Worm (Caenorhabditis elegans): Measurements from ENCODE around the gene oef-1.
A peak's percentile ranks its signal among the peaks of the same experiment; 100 is the strongest.

Gene oef-1

ce11 chrIV:7507305-7507704 is 40.9 kb upstream of the oef-1 start (continued):
- TF ChIP-seq sox-4 (tag; optimal IDR thresholded peaks at IDR 0.05) (no peak), fkh-10 (GFP tag; optimal IDR thresholded peaks at IDR 0.05) (no peak), dpl-1 (GFP tag; optimal IDR thresholded peaks at IDR 0.05) (peak in 2 of 3 experiments; percentile 51 to 66), lin-14 (GFP tag; optimal IDR thresholded peaks at IDR 0.05) (peak; percentile 67), alr-1 (tag; optimal IDR thresholded peaks at IDR 0.05; ENCODE audit: borderline replicate concordance) (no peak), egl-27 (tag; optimal IDR thresholded peaks at IDR 0.05) (no peak), snpc-4 (tag; optimal IDR thresholded peaks at IDR 0.05) (no peak), efl-1 (optimal IDR thresholded peaks at IDR 0.05) (peak; percentile 11 to 45), efl-1 (GFP tag; optimal IDR thresholded peaks at IDR 0.05 in 1 of 2) (peak; percentile 59 to 97), hlh-4 (tag; optimal IDR thresholded peaks at IDR 0.05) (no peak), jun-1 (tag; optimal IDR thresholded peaks at IDR 0.05) (no peak), unc-130 (tag; optimal IDR thresholded peaks at IDR 0.05) (peak; percentile 73), nhr-90 (tag; optimal IDR thresholded peaks at IDR 0.05; ENCODE audit: poor library complexity) (peak; percentile 67), skn-1 (tag; optimal IDR thresholded peaks at IDR 0.05) (peak; percentile 37), hpl-2 (GFP tag; optimal IDR thresholded peaks at IDR 0.05) (no peak), lin-39 (tag; optimal IDR thresholded peaks at IDR 0.05) (peak; percentile 9), lsy-2 (tag; optimal IDR thresholded peaks at IDR 0.05) (peak; percentile 35 to 59), sptf-1 (tag; optimal IDR thresholded peaks at IDR 0.05) (no peak), nhr-20 (tag; optimal IDR thresholded peaks at IDR 0.05) (peak; percentile 75), nhr-19 (GFP tag; conservative IDR thresholded peaks at IDR 0.05) (peak; percentile 67), irx-1 (tag; optimal IDR thresholded peaks at IDR 0.05) (peak; percentile 17), lin-13 (GFP tag; optimal IDR thresholded peaks at IDR 0.05) (peak; percentile 56), ztf-4 (tag; optimal IDR thresholded peaks at IDR 0.05) (peak; percentile 6), C04F5.9 (tag; optimal IDR thresholded peaks at IDR 0.05) (peak; percentile 2), aly-2 (tag; optimal IDR thresholded peaks at IDR 0.05) (no peak), ama-1 (optimal IDR thresholded peaks at IDR 0.05) (peak; percentile 79), elt-2 (tag; optimal IDR thresholded peaks at IDR 0.05) (peak; percentile 29), ceh-82 (tag; optimal IDR thresholded peaks at IDR 0.05) (peak in 1 of 3 experiments; percentile 21), zag-1 (tag; optimal IDR thresholded peaks at IDR 0.05) (no peak), snu-23 (GFP tag; optimal IDR thresholded peaks at IDR 0.05) (peak; percentile 69), unc-98 (GFP tag; IDR thresholded peaks at IDR 0.05) (no peak), lin-35 (GFP tag; optimal IDR thresholded peaks at IDR 0.05) (peak; percentile 28 to 80), nhr-28 (tag; optimal IDR thresholded peaks at IDR 0.05) (no peak), ceh-88 (GFP tag; IDR thresholded peaks at IDR 0.05) (no peak)

ce11 chrIV:7507841-7508509 is 40.2 kb upstream of the oef-1 start, which contains the start of the genes vdac-1 and R05G6.5:
Gene vdac-1, minus strand, starts transcription at chrIV:7507891.
Gene R05G6.5, plus strand, starts transcription at chrIV:7508367.
- no peak for TF ChIP-seq lin-39 (tag; optimal IDR thresholded peaks at IDR 0.05)
- TF ChIP-seq Y116A8C.19 (tag; optimal IDR thresholded peaks at IDR 0.05; ENCODE audit: borderline replicate concordance) = no peak
- TF ChIP-seq xbp-1 (tag; optimal IDR thresholded peaks at IDR 0.05) = peak; percentile 83
- TF ChIP-seq blmp-1 (tag; optimal IDR thresholded peaks at IDR 0.05) = peak; percentile 79
- peak; percentile 87 for TF ChIP-seq nhr-19 (GFP tag; conservative IDR thresholded peaks at IDR 0.05)
- TF ChIP-seq isw-1 (GFP tag; IDR thresholded peaks at IDR 0.05) = peak; percentile 71
- peak; percentile 89 to 92 (median 92) for TF ChIP-seq dpl-1 (GFP tag; optimal IDR thresholded peaks at IDR 0.05)
- TF ChIP-seq hlh-4 (tag; optimal IDR thresholded peaks at IDR 0.05) = no peak
- peak; percentile 63 for TF ChIP-seq fos-1 (tag; optimal IDR thresholded peaks at IDR 0.05)
- TF ChIP-seq nhr-47 (tag; optimal IDR thresholded peaks at IDR 0.05) = peak; percentile 83
- peak; percentile 8 for TF ChIP-seq vab-15 (tag; optimal IDR thresholded peaks at IDR 0.05)
- TF ChIP-seq nhr-12 (tag; optimal IDR thresholded peaks at IDR 0.05) = no peak
- peak; percentile 63 for TF ChIP-seq skn-1 (tag; optimal IDR thresholded peaks at IDR 0.05)
- no peak for TF ChIP-seq ceh-63 (GFP tag; optimal IDR thresholded peaks at IDR 0.05)
- TF ChIP-seq zip-4 (GFP tag; optimal IDR thresholded peaks at IDR 0.05) = no peak
- peak; percentile 97 for TF ChIP-seq lin-14 (GFP tag; optimal IDR thresholded peaks at IDR 0.05)
- no peak for TF ChIP-seq aly-2 (tag; optimal IDR thresholded peaks at IDR 0.05)
- no peak for TF ChIP-seq alr-1 (tag; optimal IDR thresholded peaks at IDR 0.05; ENCODE audit: borderline replicate concordance)
- peak; percentile 54 for TF ChIP-seq mep-1 (tag; optimal IDR thresholded peaks at IDR 0.05)
- peak; percentile 77 for TF ChIP-seq grh-1 (GFP tag; IDR thresholded peaks at IDR 0.05)
- TF ChIP-seq pqm-1 (tag; optimal IDR thresholded peaks at IDR 0.05) = peak; percentile 67
- peak; percentile 77 to 90 for TF ChIP-seq lsy-2 (tag; optimal IDR thresholded peaks at IDR 0.05)
- TF ChIP-seq irx-1 (tag; optimal IDR thresholded peaks at IDR 0.05) = no peak
- peak; percentile 83 for TF ChIP-seq nhr-85 (tag)
- no peak for TF ChIP-seq ztf-11 (tag; optimal IDR thresholded peaks at IDR 0.05)
- no peak for TF ChIP-seq unc-30 (tag; optimal IDR thresholded peaks at IDR 0.05)
- peak; percentile 87 for TF ChIP-seq C34B4.2 (tag; optimal IDR thresholded peaks at IDR 0.05)
- peak; percentile 90 for TF ChIP-seq C16A3.4 (tag; optimal IDR thresholded peaks at IDR 0.05)
